Worm (Caenorhabditis elegans): ENCODE measurements around the gene F57H12.6.

F57H12.6 gene

ce11 chrIV:7976210-7976609 is at the start of gene F57H12.6:
Gene F57H12.6 (minus strand): TSS chrIV:7976310.
- no peak for TF ChIP-seq ceh-16 (tag; optimal IDR thresholded peaks at IDR 0.05)
- no peak for TF ChIP-seq ZK546.5 (tag; optimal IDR thresholded peaks at IDR 0.05)
- no peak for TF ChIP-seq unc-39 (tag; optimal IDR thresholded peaks at IDR 0.05)
- TF ChIP-seq ztf-11 (tag; optimal IDR thresholded peaks at IDR 0.05) = no peak
- TF ChIP-seq fos-1 (tag; optimal IDR thresholded peaks at IDR 0.05) = no peak

- peak; percentile 48 for TF ChIP-seq elt-2 (tag; optimal IDR thresholded peaks at IDR 0.05)
- no peak for TF ChIP-seq fos-1 (tag; optimal IDR thresholded peaks at IDR 0.05)
- TF ChIP-seq egl-27 (tag; optimal IDR thresholded peaks at IDR 0.05) = no peak
- TF ChIP-seq nhr-28 (tag; optimal IDR thresholded peaks at IDR 0.05) = no peak
- peak; percentile 22 for TF ChIP-seq pqm-1 (tag; optimal IDR thresholded peaks at IDR 0.05)
Observed at ce11 chrIV:8023861-8024260, 47.8 kb upstream of the F57H12.6 start.

ce11 chrIV:8022035-8022673 is 46.0 kb upstream of the F57H12.6 start, which contains the start of gene C26B2.2:
Gene C26B2.2 (minus strand): TSS chrIV:8022122.
- no peak for TF ChIP-seq fos-1 (tag; optimal IDR thresholded peaks at IDR 0.05)
- TF ChIP-seq eor-1 (tag; optimal IDR thresholded peaks at IDR 0.05) = no peak
- TF ChIP-seq ztf-11 (tag; optimal IDR thresholded peaks at IDR 0.05) = no peak
- no peak for TF ChIP-seq egl-5 (tag; optimal IDR thresholded peaks at IDR 0.05)
- TF ChIP-seq fkh-10 (GFP tag; optimal IDR thresholded peaks at IDR 0.05) = no peak
- TF ChIP-seq nfya-1 (tag; optimal IDR thresholded peaks at IDR 0.05; ENCODE audit: insufficient read depth) = no peak
- TF ChIP-seq mdl-1 (tag; optimal IDR thresholded peaks at IDR 0.05) = no peak
- TF ChIP-seq skn-1 (tag; optimal IDR thresholded peaks at IDR 0.05) = no peak
- no peak for TF ChIP-seq nhr-43 (tag; optimal IDR thresholded peaks at IDR 0.05; ENCODE audit: poor library complexity, severe bottlenecking)
- no peak for TF ChIP-seq tbx-2 (tag; optimal IDR thresholded peaks at IDR 0.05)
- TF ChIP-seq lsy-12 (tag; optimal IDR thresholded peaks at IDR 0.05) = no peak
- no peak for TF ChIP-seq nhr-12 (tag; optimal IDR thresholded peaks at IDR 0.05)
- no peak for TF ChIP-seq pqm-1 (tag; optimal IDR thresholded peaks at IDR 0.05)
- TF ChIP-seq ama-1 (optimal IDR thresholded peaks at IDR 0.05) = no peak
- TF ChIP-seq zag-1 (tag; optimal IDR thresholded peaks at IDR 0.05) = no peak
- TF ChIP-seq jun-1 (tag; optimal IDR thresholded peaks at IDR 0.05) = no peak
- TF ChIP-seq ceh-9 (tag; optimal IDR thresholded peaks at IDR 0.05) = no peak
- TF ChIP-seq aly-2 (tag; optimal IDR thresholded peaks at IDR 0.05) = no peak

- TF ChIP-seq ama-1 (optimal IDR thresholded peaks at IDR 0.05) (no peak), nfya-1 (tag; optimal IDR thresholded peaks at IDR 0.05; ENCODE audit: insufficient read depth) (peak; percentile 29), lin-39 (tag; optimal IDR thresholded peaks at IDR 0.05) (peak; percentile 19), unc-62 (GFP tag; optimal IDR thresholded peaks at IDR 0.05) (no peak), hmg-11 (tag; optimal IDR thresholded peaks at IDR 0.05) (peak; percentile 61), nhr-23 (tag; optimal IDR thresholded peaks at IDR 0.05) (peak; percentile 12), elt-2 (tag; optimal IDR thresholded peaks at IDR 0.05) (no peak), lin-15B (tag; optimal IDR thresholded peaks at IDR 0.05) (peak; percentile 45), mdl-1 (tag; optimal IDR thresholded peaks at IDR 0.05) (no peak), pha-4 (tag; optimal IDR thresholded peaks at IDR 0.05) (peak; percentile 29), nhr-76 (tag; optimal IDR thresholded peaks at IDR 0.05) (no peak)
Observed at ce11 chrIV:8019772-8020496, 43.8 kb upstream of the F57H12.6 start, which contains the start of gene dnc-4. Gene dnc-4 (minus strand): TSS chrIV:8019808.

- no peak for TF ChIP-seq nhr-12 (tag; optimal IDR thresholded peaks at IDR 0.05)
- no peak for TF ChIP-seq fkh-10 (GFP tag; optimal IDR thresholded peaks at IDR 0.05)
- no peak for TF ChIP-seq daf-12 (tag; optimal IDR thresholded peaks at IDR 0.05)
- TF ChIP-seq mml-1 (tag; optimal IDR thresholded peaks at IDR 0.05) = no peak
- TF ChIP-seq hmg-11 (tag; optimal IDR thresholded peaks at IDR 0.05) = no peak
- TF ChIP-seq zag-1 (tag; optimal IDR thresholded peaks at IDR 0.05) = no peak
- no peak for TF ChIP-seq ceh-16 (tag; optimal IDR thresholded peaks at IDR 0.05)
- TF ChIP-seq ama-1 (optimal IDR thresholded peaks at IDR 0.05) = no peak
- no peak for TF ChIP-seq egl-5 (tag; optimal IDR thresholded peaks at IDR 0.05)
- TF ChIP-seq nhr-43 (tag; optimal IDR thresholded peaks at IDR 0.05; ENCODE audit: poor library complexity, severe bottlenecking) = no peak
- no peak for TF ChIP-seq nhr-25 (tag; optimal IDR thresholded peaks at IDR 0.05)
- no peak for TF ChIP-seq nhr-67 (tag; optimal IDR thresholded peaks at IDR 0.05)
- no peak for TF ChIP-seq jun-1 (tag; optimal IDR thresholded peaks at IDR 0.05)
- no peak for TF ChIP-seq nhr-23 (tag; optimal IDR thresholded peaks at IDR 0.05)
Observed at ce11 chrIV:8016694-8017093, 40.6 kb upstream of the F57H12.6 start, which contains the start of gene elpc-4. Gene elpc-4 (plus strand): TSS chrIV:8016994.

Data from whole organism, L3 larva.